Fruit fly (Drosophila melanogaster) whole organism, wandering third instar larva: ENCODE measurements around the gene CG42585.

ENCODE experiments used
- CG32264 ChIP-seq: fragments of 200-800 bp; sonication (Bioruptor generic); optimal IDR thresholded peaks from 2 replicates; lab custom pipeline; 2016; ENCODE audit warnings: missing biosample characterization, missing genetic modification characterization
- CG9705 ChIP-seq: fragments of 200-800 bp; sonication (Bioruptor generic); optimal IDR thresholded peaks from 2 replicates; lab custom pipeline; 2018; ENCODE audit warnings: missing biosample characterization, mild to moderate bottlenecking, missing genetic modification characterization
- CrebA ChIP-seq: fragments of 200-800 bp; sonication (Bioruptor generic); optimal IDR thresholded peaks from 2 replicates; lab custom pipeline; 2016; ENCODE audit warnings: missing biosample characterization, mild to moderate bottlenecking, missing genetic modification characterization, borderline replicate concordance
- Dfd ChIP-seq: fragments of >200 bp; optimal IDR thresholded peaks from 2 replicates; lab custom pipeline; 2017; ENCODE audit warnings: missing biosample characterization, missing genetic modification characterization
- Dif ChIP-seq: fragments of 200-275, 200-300 bp; sonication (Bioruptor generic); optimal IDR thresholded peaks from 2 replicates; lab custom pipeline; 2018; ENCODE audit warnings: missing biosample characterization, missing genetic modification characterization; ENCODE audit not compliant: partially characterized antibody
- GATAd ChIP-seq: sonication (Bioruptor generic); optimal IDR thresholded peaks from 2 replicates; lab custom pipeline; 2016; ENCODE audit warnings: missing biosample characterization, missing genetic modification characterization
- HLH106 ChIP-seq: fragments of 200-800 bp; optimal IDR thresholded peaks from 3 replicates; lab custom pipeline; 2019; ENCODE audit warnings: missing biosample characterization, mild to moderate bottlenecking, missing genetic modification characterization, moderate library complexity
- Hnf4 ChIP-seq: fragments of 200-800 bp; sonication (Bioruptor generic); optimal IDR thresholded peaks from 2 replicates; lab custom pipeline; 2016; ENCODE audit warnings: missing biosample characterization, mild to moderate bottlenecking, missing genetic modification characterization
- Hr78 ChIP-seq: fragments of >200 bp; optimal IDR thresholded peaks from 2 replicates; lab custom pipeline; 2017; ENCODE audit warnings: missing biosample characterization, missing genetic modification characterization
- Hr83 ChIP-seq: fragments of 200-300 bp; sonication (Bioruptor generic); optimal IDR thresholded peaks from 2 replicates; lab custom pipeline; 2016; ENCODE audit warnings: missing biosample characterization, mild to moderate bottlenecking, missing genetic modification characterization, moderate library complexity; ENCODE audit not compliant: poor library complexity, severe bottlenecking
- Jra ChIP-seq: sonication (Bioruptor generic); optimal IDR thresholded peaks from 2 replicates; lab custom pipeline; 2016; ENCODE audit warnings: missing biosample characterization, missing genetic modification characterization
- Mio ChIP-seq: sonication (Bioruptor generic); optimal IDR thresholded peaks from 2 replicates; lab custom pipeline; 2016; ENCODE audit warnings: missing biosample characterization, missing genetic modification characterization
- Myc ChIP-seq: fragments of >200 bp; optimal IDR thresholded peaks from 2 replicates; lab custom pipeline; 2017
- N ChIP-seq: fragments of >200 bp; optimal IDR thresholded peaks from 2 replicates; lab custom pipeline; 2018; ENCODE audit warnings: missing biosample characterization, missing external identifiers, missing genetic modification characterization
- OdsH ChIP-seq: fragments of 200-800 bp; sonication (Bioruptor generic); optimal IDR thresholded peaks from 2 replicates; lab custom pipeline; 2016; ENCODE audit warnings: missing biosample characterization, mild to moderate bottlenecking, missing genetic modification characterization
- Rel ChIP-seq, 2 experiments: fragments of 200-800 bp; sonication (Bioruptor generic) in 1 of 2; optimal IDR thresholded peaks; 2 replicates in 1 of 2; 3 replicates in 1 of 2; lab custom pipeline; 2016 to 2019; ENCODE audit warnings: mild to moderate bottlenecking in 2 of 2, missing biosample characterization in 2 of 2, missing genetic modification characterization in 2 of 2, moderate library complexity in 1 of 2
- Sp1 ChIP-seq: fragments of 200-800 bp; sonication (Bioruptor generic); optimal IDR thresholded peaks from 3 replicates; lab custom pipeline; 2019; ENCODE audit warnings: missing biosample characterization, mild to moderate bottlenecking, missing genetic modification characterization, moderate library complexity
- Vsx2 ChIP-seq: fragments of 200-300, 225-300 bp; sonication (Bioruptor generic); optimal IDR thresholded peaks from 2 replicates; lab custom pipeline; 2018; ENCODE audit warnings: missing biosample characterization, missing genetic modification characterization; ENCODE audit not compliant: partially characterized antibody
- br ChIP-seq: fragments of 200-800 bp; sonication (Bioruptor generic); optimal IDR thresholded peaks from 2 replicates; lab custom pipeline; 2016; ENCODE audit warnings: missing biosample characterization, missing genetic modification characterization
- brk ChIP-seq: fragments of 200-800 bp; sonication (Bioruptor generic); optimal IDR thresholded peaks from 2 replicates; lab custom pipeline; 2016; ENCODE audit warnings: missing biosample characterization, mild to moderate bottlenecking, missing genetic modification characterization
- dl ChIP-seq, 2 experiments: fragments of 175-275, 200-275 bp in 1 of 2; fragments of 200-275 bp in 1 of 2; sonication (Bioruptor generic); optimal IDR thresholded peaks; lab custom pipeline; 2018; ENCODE audit warnings: mild to moderate bottlenecking in 2 of 2, missing biosample characterization in 2 of 2, missing genetic modification characterization in 2 of 2, moderate library complexity in 2 of 2; ENCODE audit not compliant: partially characterized antibody in 2 of 2, insufficient read depth in 1 of 2
- dmrt93B ChIP-seq: fragments of 200-800 bp; sonication (Bioruptor generic); optimal IDR thresholded peaks from 2 replicates; lab custom pipeline; 2018; ENCODE audit warnings: missing biosample characterization, mild to moderate bottlenecking, missing genetic modification characterization
- dsf ChIP-seq: sonication (Bioruptor generic); optimal IDR thresholded peaks from 2 replicates; lab custom pipeline; 2016; ENCODE audit warnings: missing biosample characterization, missing genetic modification characterization, borderline replicate concordance
- ey ChIP-seq: fragments of 200-800 bp; sonication (Bioruptor generic); optimal IDR thresholded peaks from 2 replicates; lab custom pipeline; 2016; ENCODE audit warnings: missing biosample characterization, missing genetic modification characterization
- foxo ChIP-seq, 2 experiments: fragments of 200-800 bp; sonication (Bioruptor generic); optimal IDR thresholded peaks; 2 replicates in 1 of 2; 3 replicates in 1 of 2; lab custom pipeline; 2016 to 2017; ENCODE audit warnings: missing biosample characterization in 2 of 2, missing genetic modification characterization in 2 of 2
- fru ChIP-seq: fragments of 200-800 bp; sonication (Bioruptor generic); optimal IDR thresholded peaks from 3 replicates; lab custom pipeline; 2016; ENCODE audit warnings: missing biosample characterization, mild to moderate bottlenecking, missing genetic modification characterization
- h ChIP-seq: fragments of 200-800 bp; sonication (Bioruptor generic); optimal IDR thresholded peaks from 3 replicates; lab custom pipeline; 2016; ENCODE audit warnings: missing biosample characterization, mild to moderate bottlenecking, missing genetic modification characterization
- jim ChIP-seq: fragments of 175-275, 200-325 bp; sonication (Bioruptor generic); optimal IDR thresholded peaks from 2 replicates; lab custom pipeline; 2016; ENCODE audit warnings: missing biosample characterization, mild to moderate bottlenecking, missing genetic modification characterization
- pan ChIP-seq: fragments of >200 bp; optimal IDR thresholded peaks from 2 replicates; lab custom pipeline; 2017
- psq ChIP-seq: fragments of 200-800 bp; sonication (Bioruptor generic); optimal IDR thresholded peaks from 3 replicates; lab custom pipeline; 2017; ENCODE audit warnings: missing biosample characterization, mild to moderate bottlenecking, missing genetic modification characterization, moderate library complexity
- rgr ChIP-seq: fragments of 200-800 bp; sonication (Bioruptor generic); optimal IDR thresholded peaks from 3 replicates; lab custom pipeline; 2016; ENCODE audit warnings: missing biosample characterization, mild to moderate bottlenecking, missing genetic modification characterization
- sage ChIP-seq: fragments of 200-800 bp; sonication (Bioruptor generic); optimal IDR thresholded peaks from 2 replicates; lab custom pipeline; 2016; ENCODE audit warnings: missing biosample characterization, mild to moderate bottlenecking, missing genetic modification characterization
- sv ChIP-seq: fragments of 200-800 bp; sonication (Bioruptor generic); optimal IDR thresholded peaks from 3 replicates; lab custom pipeline; 2016; ENCODE audit warnings: missing biosample characterization, missing genetic modification characterization
- tai ChIP-seq: sonication (Bioruptor generic); optimal IDR thresholded peaks from 2 replicates; lab custom pipeline; 2016; ENCODE audit warnings: missing biosample characterization, missing genetic modification characterization
- usp ChIP-seq: fragments of >200 bp; optimal IDR thresholded peaks from 2 replicates; lab custom pipeline; 2017; ENCODE audit warnings: missing biosample characterization, missing genetic modification characterization
- woc ChIP-seq: sonication (Bioruptor generic); optimal IDR thresholded peaks from 2 replicates; lab custom pipeline; 2016; ENCODE audit warnings: missing biosample characterization, mild to moderate bottlenecking, missing genetic modification characterization

Gene CG42585

dm6 chr2L:14706194-14706593, 33.5 kb upstream of the CG42585 start:
- TF ChIP-seq OdsH (GFP tag; lab: Kevin White, UChicago) (peak; percentile 73), CG32264 (GFP tag; lab: Kevin White, UChicago) (peak; percentile 61), Hr83 (peak; percentile 92), woc (GFP tag; lab: Kevin White, UChicago) (no peak), psq (GFP tag; lab: Kevin White, UChicago) (peak; percentile 55), CrebA (GFP tag; lab: Kevin White, UChicago) (no peak), dsf (no peak), Myc (lab: Kevin White, UChicago) (peak; percentile 97), sage (no peak), HLH106 (tag; lab: Kevin White, UChicago) (peak; percentile 62), Hr78 (GFP tag; lab: Kevin White, UChicago) (no peak), h (GFP tag; lab: Kevin White, UChicago) (peak; percentile 81), CG9705 (peak; percentile 40), Rel (GFP tag; optimal IDR thresholded peaks at IDR 0.05; lab: Kevin White, UChicago) (no peak), Rel (tag; optimal IDR thresholded peaks at IDR 0.05; lab: Kevin White, UChicago) (peak; percentile 16), br (GFP tag; lab: Kevin White, UChicago) (peak; percentile 59), brk (GFP tag; lab: Kevin White, UChicago) (peak; percentile 1), usp (GFP tag; lab: Kevin White, UChicago) (no peak), foxo (GFP tag; optimal IDR thresholded peaks at IDR 0.05; lab: Kevin White, UChicago) (peak in 1 of 2 experiments; percentile 84), tai (GFP tag; lab: Kevin White, UChicago) (peak; percentile 67), Sp1 (GFP tag; lab: Kevin White, UChicago) (no peak), Hnf4 (GFP tag; lab: Kevin White, UChicago) (peak; percentile 67), Vsx2 (GFP tag; lab: Kevin White, UChicago) (no peak), rgr (GFP tag; lab: Kevin White, UChicago) (peak; percentile 75), Mio (peak; percentile 2), sv (GFP tag; lab: Kevin White, UChicago) (peak; percentile 68), Dif (GFP tag; lab: Kevin White, UChicago) (no peak), jim (GFP tag; lab: Kevin White, UChicago) (peak; percentile 20), dmrt93B (peak; percentile 47), Dfd (GFP tag; lab: Kevin White, UChicago) (no peak), ey (GFP tag; lab: Kevin White, UChicago) (peak; percentile 68), fru (GFP tag; lab: Kevin White, UChicago) (peak; percentile 69), Jra (GFP tag; lab: Kevin White, UChicago) (peak; percentile 61)
- TF ChIP-seq, all 38 proteins: peak for 22

- no peak for TF ChIP-seq tai (GFP tag; lab: Kevin White, UChicago)
- TF ChIP-seq ey (GFP tag; lab: Kevin White, UChicago) = no peak
- no peak for TF ChIP-seq GATAd (GFP tag; lab: Kevin White, UChicago)
- no peak for TF ChIP-seq Rel (GFP tag; optimal IDR thresholded peaks at IDR 0.05; lab: Kevin White, UChicago)
- TF ChIP-seq Rel (tag; optimal IDR thresholded peaks at IDR 0.05; lab: Kevin White, UChicago) = peak; percentile 49
- TF ChIP-seq Dif (GFP tag; lab: Kevin White, UChicago) = peak; percentile 3
Observed at dm6 chr2L:14712245-14712644, 27.5 kb upstream of the CG42585 start, which contains the start of gene CG15282. Gene CG15282 (plus strand): TSS chr2L:14712471.

- TF ChIP-seq Rel (GFP tag; optimal IDR thresholded peaks at IDR 0.05; lab: Kevin White, UChicago) = no peak
- peak; percentile 90 for TF ChIP-seq Rel (tag; optimal IDR thresholded peaks at IDR 0.05; lab: Kevin White, UChicago)
- no peak for TF ChIP-seq Vsx2 (GFP tag; lab: Kevin White, UChicago)
Observed at dm6 chr2L:14713467-14713866, 26.2 kb upstream of the CG42585 start, which contains the start of gene CG34165. Gene CG34165 (plus strand): TSS chr2L:14713750.

dm6 chr2L:14730077-14730476, 9.6 kb upstream of the CG42585 start, which contains the start of gene CG42685:
Gene CG42685 (minus strand): TSS chr2L:14730177.
- no peak for TF ChIP-seq Hnf4 (GFP tag; lab: Kevin White, UChicago)
- TF ChIP-seq dl (GFP tag; optimal IDR thresholded peaks at IDR 0.05; lab: Kevin White, UChicago; ENCODE audit: insufficient read depth in 1 of 2, partially characterized antibody in 2 of 2) = no peak
- no peak for TF ChIP-seq Mio
- no peak for TF ChIP-seq Dif (GFP tag; lab: Kevin White, UChicago)
- no peak for TF ChIP-seq CrebA (GFP tag; lab: Kevin White, UChicago)
- no peak for TF ChIP-seq rgr (GFP tag; lab: Kevin White, UChicago)
- TF ChIP-seq Hr83 = no peak
- no peak for TF ChIP-seq ey (GFP tag; lab: Kevin White, UChicago)
- TF ChIP-seq brk (GFP tag; lab: Kevin White, UChicago) = no peak
- no peak for TF ChIP-seq usp (GFP tag; lab: Kevin White, UChicago)
- TF ChIP-seq HLH106 (tag; lab: Kevin White, UChicago) = no peak
- no peak for TF ChIP-seq tai (GFP tag; lab: Kevin White, UChicago)
- no peak for TF ChIP-seq psq (GFP tag; lab: Kevin White, UChicago)
- no peak for TF ChIP-seq foxo (GFP tag; optimal IDR thresholded peaks at IDR 0.05; lab: Kevin White, UChicago)
- TF ChIP-seq pan (lab: Kevin White, UChicago) = no peak
- TF ChIP-seq jim (GFP tag; lab: Kevin White, UChicago) = no peak
- no peak for TF ChIP-seq N (GFP tag; lab: Kevin White, UChicago)
- no peak for TF ChIP-seq Hr78 (GFP tag; lab: Kevin White, UChicago)
- TF ChIP-seq Sp1 (GFP tag; lab: Kevin White, UChicago) = no peak
